Worm (Caenorhabditis elegans) whole organism, young adult: ENCODE measurements around the gene add-2.
A peak's percentile ranks its signal among the peaks of the same experiment; 100 is the strongest.

Experiments
- B0035.1 ChIP-seq: sonication (generic microtip); optimal IDR thresholded peaks from 2 replicates; lab custom pipeline; 2016; ENCODE audit warnings: missing genetic modification characterization, mild to moderate bottlenecking, missing compliant biosample characterization, missing genotype, missing genetic modification reagents
- C06A6.2 ChIP-seq: fragments of 200-800 bp; sonication (Bioruptor generic); conservative IDR thresholded peaks from 2 replicates; pipeline ENCODE4 v1.3.6; 2022; ENCODE audit warnings: missing genetic modification characterization, missing compliant biosample characterization
- F10E7.11 ChIP-seq: sonication (generic microtip); optimal IDR thresholded peaks from 2 replicates; lab custom pipeline; 2017; ENCODE audit warnings: mild to moderate bottlenecking, missing genetic modification characterization, moderate library complexity, missing compliant biosample characterization
- F22D6.2 ChIP-seq: sonication (generic microtip); optimal IDR thresholded peaks from 2 replicates; lab custom pipeline; 2016; ENCODE audit warnings: mild to moderate bottlenecking, missing genetic modification characterization, missing compliant biosample characterization
- F23B12.7 ChIP-seq: sonication (generic microtip); optimal IDR thresholded peaks from 2 replicates; lab custom pipeline; 2017; ENCODE audit warnings: missing genetic modification characterization, mild to moderate bottlenecking, missing compliant biosample characterization, antibody characterized with exemption, moderate library complexity; ENCODE audit not compliant: insufficient read depth
- F33H1.4 ChIP-seq: fragments of 200-800 bp; sonication (Bioruptor generic); IDR thresholded peaks from 2 replicates; pipeline ENCODE4 v1.3.6; 2022; ENCODE audit warnings: missing genetic modification reagents, missing genetic modification characterization, missing compliant biosample characterization
- F49E8.2 ChIP-seq: sonication (generic microtip); optimal IDR thresholded peaks from 3 replicates; lab custom pipeline; 2017; ENCODE audit warnings: missing genetic modification characterization, mild to moderate bottlenecking, missing compliant biosample characterization, antibody characterized with exemption, moderate library complexity; ENCODE audit not compliant: insufficient read depth
- F57A8.1 ChIP-seq: fragments of 200-800 bp; sonication (Bioruptor generic); optimal IDR thresholded peaks from 2 replicates; lab custom pipeline; 2018; ENCODE audit warnings: mild to moderate bottlenecking, missing genetic modification characterization, moderate library complexity, missing compliant biosample characterization
- Y95B8A.8 ChIP-seq: fragments of 200-800 bp; sonication (Bioruptor generic); IDR thresholded peaks from 2 replicates; pipeline ENCODE4 v1.3.6; 2022; ENCODE audit warnings: missing genetic modification reagents, missing genetic modification characterization, missing compliant biosample characterization
- ZK185.1 ChIP-seq: sonication (generic microtip); optimal IDR thresholded peaks from 2 replicates; lab custom pipeline; 2016; ENCODE audit warnings: mild to moderate bottlenecking, missing genetic modification characterization, missing compliant biosample characterization; ENCODE audit not compliant: poor library complexity, severe bottlenecking
- akir-1 ChIP-seq: fragments of 200-800 bp; sonication (Bioruptor generic); optimal IDR thresholded peaks from 2 replicates; lab custom pipeline; 2018; ENCODE audit warnings: mild to moderate bottlenecking, missing genetic modification characterization, moderate library complexity, missing compliant biosample characterization
- aptf-2 ChIP-seq: fragments of 200-800 bp; sonication (Bioruptor generic); conservative IDR thresholded peaks from 2 replicates; pipeline ENCODE4 v1.3.6; 2022; ENCODE audit warnings: missing genetic modification reagents, missing genetic modification characterization, missing compliant biosample characterization
- aptf-3 ChIP-seq: fragments of 200-800 bp; sonication (Bioruptor generic); IDR thresholded peaks from 2 replicates; pipeline ENCODE4 v1.3.6; 2022; ENCODE audit warnings: missing genetic modification characterization, missing compliant biosample characterization
- atf-7 ChIP-seq: sonication (generic microtip); optimal IDR thresholded peaks from 2 replicates; lab custom pipeline; 2017; ENCODE audit warnings: mild to moderate bottlenecking, missing genetic modification characterization, missing compliant biosample characterization
- athp-1 ChIP-seq: sonication (generic microtip); optimal IDR thresholded peaks from 2 replicates; lab custom pipeline; 2017; ENCODE audit warnings: mild to moderate bottlenecking, missing genetic modification characterization, missing compliant biosample characterization
- attf-6 ChIP-seq: fragments of 200-800 bp; sonication (Bioruptor generic); IDR thresholded peaks from 2 replicates; pipeline ENCODE4 v1.3.6; 2022; ENCODE audit warnings: missing genetic modification reagents, missing genetic modification characterization, missing compliant biosample characterization
- ccch-3 ChIP-seq: fragments of 200-800 bp; sonication (Bioruptor generic); optimal IDR thresholded peaks from 2 replicates; lab custom pipeline; 2018; ENCODE audit warnings: mild to moderate bottlenecking, missing genetic modification characterization, missing compliant biosample characterization
- cebp-2 ChIP-seq: fragments of 200-800 bp; sonication (Bioruptor generic); IDR thresholded peaks from 2 replicates; pipeline ENCODE4 v1.3.6; 2022; ENCODE audit warnings: missing genetic modification characterization, missing compliant biosample characterization
- ceh-100 ChIP-seq: fragments of 200-800 bp; sonication (Bioruptor generic); IDR thresholded peaks from 2 replicates; pipeline ENCODE4 v1.3.6; 2022; ENCODE audit warnings: missing genetic modification reagents, missing genetic modification characterization, missing compliant biosample characterization
- chd-7 ChIP-seq: sonication (generic microtip); optimal IDR thresholded peaks from 2 replicates; lab custom pipeline; 2016; ENCODE audit warnings: mild to moderate bottlenecking, missing genetic modification characterization, moderate library complexity, missing compliant biosample characterization
- gei-17 ChIP-seq: fragments of 200-800 bp; sonication (Bioruptor generic); optimal IDR thresholded peaks from 2 replicates; lab custom pipeline; 2018; ENCODE audit warnings: mild to moderate bottlenecking, missing genetic modification characterization, missing compliant biosample characterization
- him-1 ChIP-seq: sonication (generic microtip); optimal IDR thresholded peaks from 2 replicates; lab custom pipeline; 2016; ENCODE audit warnings: missing genotype, missing genetic modification reagents, missing genetic modification characterization, missing compliant biosample characterization
- hlh-26 ChIP-seq: fragments of 200-800 bp; sonication (Bioruptor generic); conservative IDR thresholded peaks from 2 replicates; pipeline ENCODE4 v1.3.6; 2022; ENCODE audit warnings: missing genetic modification reagents, missing genetic modification characterization, missing compliant biosample characterization
- hmg-1.2 ChIP-seq: fragments of 200-800 bp; sonication (Bioruptor generic); IDR thresholded peaks from 2 replicates; pipeline ENCODE4 v1.3.6; 2022; ENCODE audit warnings: missing genetic modification reagents, missing genetic modification characterization, missing compliant biosample characterization
- lag-1 ChIP-seq: fragments of 200-800 bp; sonication (Bioruptor generic); IDR thresholded peaks from 2 replicates; pipeline ENCODE4 v1.3.6; 2022; ENCODE audit warnings: missing genetic modification reagents, missing genetic modification characterization, missing compliant biosample characterization
- let-526 ChIP-seq: fragments of 200-800 bp; sonication (Bioruptor generic); IDR thresholded peaks from 2 replicates; pipeline ENCODE4 v1.3.6; 2022; ENCODE audit warnings: missing genetic modification reagents, missing genetic modification characterization, missing compliant biosample characterization
- lin-26 ChIP-seq: fragments of 200-800 bp; sonication (Bioruptor generic); IDR thresholded peaks from 2 replicates; pipeline ENCODE4 v1.3.6; 2022; ENCODE audit warnings: missing genetic modification reagents, missing genetic modification characterization, missing compliant biosample characterization
- lin-54 ChIP-seq: fragments of 200-800 bp; sonication (Bioruptor generic); optimal IDR thresholded peaks from 2 replicates; lab custom pipeline; 2018; ENCODE audit warnings: mild to moderate bottlenecking, missing genetic modification characterization, missing compliant biosample characterization
- lsy-27 ChIP-seq: sonication (generic microtip); optimal IDR thresholded peaks from 2 replicates; lab custom pipeline; 2017; ENCODE audit warnings: missing genetic modification characterization, mild to moderate bottlenecking, missing compliant biosample characterization, antibody characterized with exemption, missing genotype, borderline replicate concordance; ENCODE audit not compliant: insufficient read depth
- madf-8 ChIP-seq: fragments of 200-800 bp; sonication (Bioruptor generic); conservative IDR thresholded peaks from 2 replicates; pipeline ENCODE4 v1.3.6; 2022; ENCODE audit warnings: missing genetic modification reagents, missing genetic modification characterization, missing compliant biosample characterization
- mxl-1 ChIP-seq: sonication (generic microtip); optimal IDR thresholded peaks from 2 replicates; lab custom pipeline; 2016; ENCODE audit warnings: missing genetic modification characterization, missing compliant biosample characterization
- nfya-2 ChIP-seq: fragments of 200-800 bp; sonication (Bioruptor generic); IDR thresholded peaks from 2 replicates; pipeline ENCODE4 v1.3.6; 2022; ENCODE audit warnings: missing genetic modification reagents, missing genetic modification characterization, missing compliant biosample characterization
- nhr-120 ChIP-seq: fragments of 200-800 bp; sonication (Bioruptor generic); IDR thresholded peaks from 2 replicates; pipeline ENCODE4 v1.3.6; 2022; ENCODE audit warnings: missing genetic modification characterization, missing compliant biosample characterization
- nhr-179 ChIP-seq: sonication (generic microtip); optimal IDR thresholded peaks from 2 replicates; lab custom pipeline; 2016; ENCODE audit warnings: mild to moderate bottlenecking, missing genetic modification characterization, missing compliant biosample characterization
- nhr-90 ChIP-seq: sonication (generic microtip); optimal IDR thresholded peaks from 2 replicates; lab custom pipeline; 2016; ENCODE audit warnings: missing genotype, mild to moderate bottlenecking, missing genetic modification characterization, missing compliant biosample characterization
- pha-4 ChIP-seq: fragments of 150-350 bp; sonication (generic microtip); optimal IDR thresholded peaks from 2 replicates; lab custom pipeline; 2014; ENCODE audit warnings: missing biosample characterization, missing genetic modification reagents, missing genetic modification characterization
- rcor-1 ChIP-seq: fragments of 200-800 bp; sonication (Bioruptor generic); IDR thresholded peaks from 2 replicates; pipeline ENCODE4 v1.3.6; 2022; ENCODE audit warnings: missing genetic modification reagents, missing genetic modification characterization, missing compliant biosample characterization
- rec-8 ChIP-seq, 2 experiments: sonication (generic microtip); optimal IDR thresholded peaks; 2 replicates each; lab custom pipeline; 2016; ENCODE audit warnings: mild to moderate bottlenecking in 2 of 2, missing genetic modification characterization in 2 of 2, missing genetic modification reagents in 2 of 2, missing genotype in 2 of 2, missing biosample characterization in 1 of 2, missing compliant biosample characterization in 1 of 2, moderate library complexity in 1 of 2
- rpc-1 ChIP-seq, 2 experiments: fragments of 150-350 bp in 1 of 2; sonication (generic microtip) in 1 of 2; optimal IDR thresholded peaks; 2 replicates each; lab custom pipeline; 2014 to 2018; ENCODE audit warnings: missing biosample characterization in 1 of 2, missing genetic modification characterization in 1 of 2, missing genetic modification reagents in 1 of 2, missing genotype in 1 of 2
- sdz-38 ChIP-seq: sonication (generic microtip); optimal IDR thresholded peaks from 2 replicates; lab custom pipeline; 2016; ENCODE audit warnings: missing genotype, missing genetic modification characterization, missing compliant biosample characterization
- snpc-1.1 ChIP-seq: sonication (generic microtip); optimal IDR thresholded peaks from 2 replicates; lab custom pipeline; 2017; ENCODE audit warnings: missing genetic modification characterization, mild to moderate bottlenecking, missing compliant biosample characterization, antibody characterized with exemption, moderate library complexity, missing genotype, missing genetic modification reagents; ENCODE audit not compliant: insufficient read depth
- snpc-3.4 ChIP-seq: sonication (generic microtip); optimal IDR thresholded peaks from 2 replicates; lab custom pipeline; 2017; ENCODE audit warnings: missing genetic modification characterization, mild to moderate bottlenecking, missing compliant biosample characterization, antibody characterized with exemption, moderate library complexity, missing genotype, missing genetic modification reagents
- snpc-4 ChIP-seq, 5 experiments: fragments of 150-350 bp in 1 of 5; sonication (generic microtip) in 4 of 5; optimal IDR thresholded peaks; 2 replicates each; lab custom pipeline; 2014 to 2018; ENCODE audit warnings: missing genetic modification characterization in 5 of 5, missing biosample characterization in 3 of 5, antibody characterized with exemption in 2 of 5, mild to moderate bottlenecking in 2 of 5, missing compliant biosample characterization in 2 of 5, missing genotype in 2 of 5, moderate library complexity in 2 of 5, missing genetic modification reagents in 1 of 5
- tbp1 ChIP-seq: fragments of 200-800 bp; sonication (Bioruptor generic); optimal IDR thresholded peaks from 2 replicates; lab custom pipeline; 2018; ENCODE audit warnings: mild to moderate bottlenecking, missing genetic modification characterization, missing compliant biosample characterization
- unc-130 ChIP-seq: sonication (generic microtip); optimal IDR thresholded peaks from 2 replicates; lab custom pipeline; 2016; ENCODE audit warnings: missing genetic modification reagents, missing genetic modification characterization, missing compliant biosample characterization
- ztf-22 ChIP-seq: fragments of 200-800 bp; sonication (Bioruptor generic); optimal IDR thresholded peaks from 2 replicates; lab custom pipeline; 2018; ENCODE audit warnings: mild to moderate bottlenecking, missing genetic modification characterization, moderate library complexity, missing compliant biosample characterization
- ztf-6 ChIP-seq: fragments of 200-800 bp; sonication (Bioruptor generic); IDR thresholded peaks from 2 replicates; pipeline ENCODE4 v1.3.6; 2022; ENCODE audit warnings: missing genetic modification reagents, missing genetic modification characterization, missing compliant biosample characterization

add-2 gene

DNA sequence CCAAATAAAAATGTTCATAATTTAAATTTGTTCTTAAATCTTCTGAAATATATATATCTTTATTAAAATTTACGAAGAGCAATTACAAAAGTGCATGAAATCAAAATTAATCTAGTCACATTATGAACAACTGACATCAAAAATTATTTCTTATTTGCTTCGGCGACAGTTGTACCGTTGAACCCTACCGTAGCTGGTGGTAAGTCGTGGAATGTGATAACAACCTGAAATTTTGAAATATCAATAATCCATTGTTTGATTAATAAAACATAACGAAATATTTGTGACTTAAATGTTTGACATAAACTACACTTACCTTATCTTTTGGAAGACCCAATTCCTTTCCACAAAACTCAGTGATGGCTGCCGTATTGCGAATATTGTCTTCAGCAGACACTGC, 36.5 kb downstream of the add-2 start:
- TF ChIP-seq ccch-3 (GFP tag; lab: Kevin White, UChicago) (no peak), tbp1 (GFP tag; lab: Kevin White, UChicago) (peak; percentile 5), him-1 (tag; lab: Kevin White, UChicago) (no peak), cebp-2 (no peak), nhr-179 (tag; lab: Kevin White, UChicago) (no peak), F33H1.4 (GFP tag; lab: Robert Waterston, UW) (no peak), lin-26 (GFP tag; lab: Robert Waterston, UW) (no peak), attf-6 (GFP tag; lab: Robert Waterston, UW) (no peak), akir-1 (no peak), nhr-90 (no peak), F10E7.11 (tag; lab: Kevin White, UChicago) (no peak), nhr-120 (no peak), aptf-3 (GFP tag; lab: Robert Waterston, UW) (no peak), athp-1 (tag; lab: Kevin White, UChicago) (no peak), let-526 (GFP tag; lab: Robert Waterston, UW) (no peak), chd-7 (tag; lab: Kevin White, UChicago) (no peak), rcor-1 (GFP tag; lab: Robert Waterston, UW) (no peak), lag-1 (GFP tag; lab: Robert Waterston, UW) (no peak), B0035.1 (tag; lab: Kevin White, UChicago) (no peak), Y95B8A.8 (no peak), F22D6.2 (tag; lab: Kevin White, UChicago) (no peak), ceh-100 (GFP tag; lab: Robert Waterston, UW) (no peak), snpc-3.4 (no peak), hlh-26 (GFP tag; lab: Robert Waterston, UW) (no peak), hmg-1.2 (0 out of 2 replicates have a peak, but pooled peaks have one; percentile 9), snpc-1.1 (tag; lab: Kevin White, UChicago) (no peak), F57A8.1 (GFP tag; lab: Kevin White, UChicago) (no peak), F23B12.7 (no peak), ztf-6 (GFP tag; lab: Robert Waterston, UW) (no peak), rpc-1 (optimal IDR thresholded peaks at IDR 0.05; lab: Kevin White, UChicago) (no peak), rpc-1 (tag; optimal IDR thresholded peaks at IDR 0.05; lab: Kevin White, UChicago) (no peak), nfya-2 (no peak), madf-8 (GFP tag; lab: Robert Waterston, UW) (no peak), gei-17 (no peak), mxl-1 (no peak), C06A6.2 (GFP tag; lab: Robert Waterston, UW) (no peak), F49E8.2 (tag; lab: Kevin White, UChicago) (no peak), aptf-2 (no peak), lin-54 (GFP tag; lab: Kevin White, UChicago) (no peak), sdz-38 (tag; lab: Kevin White, UChicago) (no peak), pha-4 (tag; lab: Kevin White, UChicago) (no peak), ZK185.1 (tag; lab: Kevin White, UChicago) (peak; percentile 7), unc-130 (GFP tag; lab: Kevin White, UChicago) (no peak), rec-8 (tag; optimal IDR thresholded peaks at IDR 0.05; lab: Kevin White, UChicago) (no peak), atf-7 (tag; lab: Kevin White, UChicago) (no peak), ztf-22 (GFP tag; lab: Kevin White, UChicago) (no peak), lsy-27 (no peak), snpc-4 (GFP tag; optimal IDR thresholded peaks at IDR 0.05; lab: Kevin White, UChicago) (no peak), snpc-4 (tag; optimal IDR thresholded peaks at IDR 0.05; lab: Kevin White, UChicago) (peak in 1 of 4 experiments; percentile 9)
